Fruit fly (Drosophila melanogaster) whole organism, embryonic: ENCODE results near the gene lilli.

ENCODE experiments used
- Awh ChIP-seq: fragments of 200-800 bp; sonication (Bioruptor generic); IDR thresholded peaks from 2 replicates; pipeline ENCODE4, ENCODE4 v1.3.6; 2022; ENCODE audit warnings: missing biosample characterization, missing genetic modification characterization
- B-H2 ChIP-seq: fragments of 200-800 bp; sonication (Bioruptor generic); optimal IDR thresholded peaks from 2 replicates; lab custom pipeline; 2018; ENCODE audit warnings: missing biosample characterization, mild to moderate bottlenecking, missing genetic modification characterization
- Bteb2 ChIP-seq: fragments of 200-800 bp; sonication (Bioruptor generic); optimal IDR thresholded peaks from 2 replicates; lab custom pipeline; 2016; ENCODE audit warnings: missing biosample characterization, missing genetic modification characterization
- C15 ChIP-seq: fragments of 200-800 bp; sonication (Bioruptor generic); IDR thresholded peaks from 3 replicates; pipeline ENCODE4 v1.3.6; 2022; ENCODE audit warnings: missing biosample characterization, missing genetic modification characterization
- CG10267 ChIP-seq: fragments of 200-800 bp; sonication (Bioruptor generic); optimal IDR thresholded peaks from 2 replicates; lab custom pipeline; 2018; ENCODE audit warnings: missing biosample characterization, mild to moderate bottlenecking, missing genetic modification characterization, moderate library complexity
- CG10654 ChIP-seq: fragments of 200-800 bp; sonication (Bioruptor generic); optimal IDR thresholded peaks from 2 replicates; lab custom pipeline; 2016; ENCODE audit warnings: missing biosample characterization, missing genetic modification characterization
- CG11085 ChIP-seq: fragments of 200-800 bp; sonication (Bioruptor generic); IDR thresholded peaks from 2 replicates; pipeline ENCODE4 v1.3.6; 2022; ENCODE audit warnings: missing biosample characterization, missing genetic modification characterization
- CG14667 ChIP-seq: fragments of 200-800 bp; sonication (Bioruptor generic); IDR thresholded peaks from 2 replicates; pipeline ENCODE4 v1.3.6; 2022; ENCODE audit warnings: missing biosample characterization, missing genetic modification characterization
- CG14710 ChIP-seq: fragments of 200-800 bp; sonication (Bioruptor generic); optimal IDR thresholded peaks from 3 replicates; lab custom pipeline; 2019; ENCODE audit warnings: missing biosample characterization, mild to moderate bottlenecking, missing genetic modification characterization, moderate library complexity
- CG14860 ChIP-seq: fragments of 200-800 bp; sonication (Bioruptor generic); IDR thresholded peaks from 3 replicates; pipeline ENCODE4 v1.3.6; 2022; ENCODE audit warnings: missing biosample characterization, missing genetic modification characterization; ENCODE audit not compliant: partially characterized antibody
- CG1603 ChIP-seq: fragments of 200-800 bp; sonication (Bioruptor generic); optimal IDR thresholded peaks from 2 replicates; lab custom pipeline; 2019; ENCODE audit warnings: missing biosample characterization, mild to moderate bottlenecking, missing genetic modification characterization, moderate library complexity
- CG1647 ChIP-seq: fragments of 200-800 bp; sonication (Bioruptor generic); optimal IDR thresholded peaks from 3 replicates; lab custom pipeline; 2016; ENCODE audit warnings: missing biosample characterization, missing genetic modification characterization
- CG1792 ChIP-seq: fragments of 200-800 bp; sonication (Bioruptor generic); optimal IDR thresholded peaks from 2 replicates; lab custom pipeline; 2016; ENCODE audit warnings: missing biosample characterization, missing genetic modification characterization
- CG18476 ChIP-seq: fragments of 200-800 bp; sonication (Bioruptor generic); optimal IDR thresholded peaks from 2 replicates; lab custom pipeline; 2016; ENCODE audit warnings: missing biosample characterization, mild to moderate bottlenecking, missing genetic modification characterization
- CG3838 ChIP-seq: fragments of 200-800 bp; sonication (Bioruptor generic); optimal IDR thresholded peaks from 3 replicates; lab custom pipeline; 2016; ENCODE audit warnings: missing biosample characterization, missing genetic modification characterization
- CG3995 ChIP-seq: fragments of 200-800 bp; sonication (Bioruptor generic); optimal IDR thresholded peaks from 3 replicates; lab custom pipeline; 2016; ENCODE audit warnings: missing biosample characterization, missing genetic modification characterization
- CG4404 ChIP-seq: fragments of 200-800 bp; sonication (Bioruptor generic); IDR thresholded peaks from 2 replicates; pipeline ENCODE4 v1.3.6; 2022; ENCODE audit warnings: missing biosample characterization, missing genetic modification characterization
- CG4707 ChIP-seq: fragments of 200-800 bp; sonication (Bioruptor generic); optimal IDR thresholded peaks from 2 replicates; lab custom pipeline; 2018; ENCODE audit warnings: missing biosample characterization, mild to moderate bottlenecking, missing genetic modification characterization, moderate library complexity
- CG4730 ChIP-seq: fragments of 200-800 bp; sonication (Bioruptor generic); IDR thresholded peaks from 2 replicates; pipeline ENCODE4 v1.3.6; 2022; ENCODE audit warnings: missing biosample characterization, missing genetic modification characterization
- CG7271 ChIP-seq: fragments of 200-800 bp; sonication (Bioruptor generic); optimal IDR thresholded peaks from 2 replicates; lab custom pipeline; 2018; ENCODE audit warnings: missing biosample characterization, mild to moderate bottlenecking, missing genetic modification characterization, moderate library complexity
- CG7556 ChIP-seq: fragments of 200-800 bp; sonication (Bioruptor generic); optimal IDR thresholded peaks from 2 replicates; lab custom pipeline; 2017; ENCODE audit warnings: missing biosample characterization, mild to moderate bottlenecking, missing genetic modification characterization
- CG9817 ChIP-seq: fragments of 200-800 bp; sonication (Bioruptor generic); optimal IDR thresholded peaks from 2 replicates; lab custom pipeline; 2018; ENCODE audit warnings: missing biosample characterization, mild to moderate bottlenecking, missing genetic modification characterization, moderate library complexity
- Eip74EF ChIP-seq, 2 experiments: fragments of 200-800 bp in 1 of 2; fragments of >200 bp in 1 of 2; sonication (Bioruptor generic) in 1 of 2; optimal IDR thresholded peaks; 2 replicates each; lab custom pipeline; 2017 to 2019; ENCODE audit warnings: missing biosample characterization in 2 of 2, missing genetic modification characterization in 2 of 2, mild to moderate bottlenecking in 1 of 2, moderate library complexity in 1 of 2
- Fer3 ChIP-seq: fragments of 200-800 bp; sonication (Bioruptor generic); optimal IDR thresholded peaks from 2 replicates; lab custom pipeline; 2018; ENCODE audit warnings: missing biosample characterization, mild to moderate bottlenecking, missing genetic modification characterization, moderate library complexity
- HHEX ChIP-seq: fragments of 200-800 bp; sonication (Bioruptor generic); optimal IDR thresholded peaks from 3 replicates; lab custom pipeline; 2017; ENCODE audit warnings: missing biosample characterization, mild to moderate bottlenecking, missing genetic modification characterization, missing genetic modification reagents
- Kr ChIP-seq: fragments of 200-800 bp; sonication (Bioruptor generic); optimal IDR thresholded peaks from 2 replicates; lab custom pipeline; 2017; ENCODE audit warnings: missing biosample characterization, mild to moderate bottlenecking, missing genetic modification characterization
- MBD-R2 ChIP-seq: fragments of 200-800 bp; sonication (Bioruptor generic); IDR thresholded peaks from 2 replicates; pipeline ENCODE4 v1.3.6; 2022; ENCODE audit warnings: missing biosample characterization, missing genetic modification characterization
- Mrtf ChIP-seq: fragments of 200-800 bp; sonication (Bioruptor generic); IDR thresholded peaks from 3 replicates; pipeline ENCODE4 v1.3.6; 2022; ENCODE audit warnings: missing biosample characterization, missing genetic modification characterization
- Myb ChIP-seq: fragments of 200-800 bp; sonication (Bioruptor generic); optimal IDR thresholded peaks from 2 replicates; lab custom pipeline; 2016; ENCODE audit warnings: missing biosample characterization, missing genetic modification characterization
- NFAT ChIP-seq: fragments of 200-800 bp; sonication (Bioruptor generic); IDR thresholded peaks from 2 replicates; pipeline ENCODE4 v1.3.6; 2022; ENCODE audit warnings: missing biosample characterization, missing genetic modification characterization
- Stat92E ChIP-seq, 3 experiments: fragments of >200 bp in 2 of 3; fragments of 200-800 bp in 1 of 3; sonication (Bioruptor generic) in 1 of 3; optimal IDR thresholded peaks; 2 replicates each; lab custom pipeline; 2017 to 2019; ENCODE audit warnings: missing biosample characterization in 3 of 3, missing genetic modification characterization in 3 of 3, mild to moderate bottlenecking in 1 of 3, moderate library complexity in 1 of 3
- Trl ChIP-seq, 3 experiments: fragments of >200 bp in 2 of 3; fragments of 200-800 bp in 1 of 3; sonication (Bioruptor generic) in 1 of 3; optimal IDR thresholded peaks; 2 replicates in 1 of 3; 3 replicates in 2 of 3; lab custom pipeline; 2016 to 2017; ENCODE audit warnings: missing biosample characterization in 1 of 3, missing genetic modification characterization in 1 of 3
- Vsx1 ChIP-seq: fragments of 200-800 bp; sonication (Bioruptor generic); optimal IDR thresholded peaks from 2 replicates; lab custom pipeline; 2017; ENCODE audit warnings: missing biosample characterization, mild to moderate bottlenecking, missing genetic modification characterization, missing genetic modification reagents
- ac ChIP-seq: fragments of 200-800 bp; sonication (Bioruptor generic); optimal IDR thresholded peaks from 3 replicates; lab custom pipeline; 2017; ENCODE audit warnings: missing biosample characterization, mild to moderate bottlenecking, missing genetic modification characterization
- ase ChIP-seq: fragments of 200-800 bp; sonication (Bioruptor generic); IDR thresholded peaks from 3 replicates; pipeline ENCODE4 v1.3.6; 2022; ENCODE audit warnings: missing biosample characterization, missing genetic modification characterization
- corto ChIP-seq: fragments of 200-800 bp; sonication (Bioruptor generic); optimal IDR thresholded peaks from 2 replicates; lab custom pipeline; 2016; ENCODE audit warnings: missing biosample characterization, mild to moderate bottlenecking, missing genetic modification characterization, moderate library complexity
- grn ChIP-seq: fragments of 200-800 bp; sonication (Bioruptor generic); optimal IDR thresholded peaks from 3 replicates; lab custom pipeline; 2017; ENCODE audit warnings: missing biosample characterization, missing genetic modification characterization
- gsb-n ChIP-seq: fragments of 200-800 bp; sonication (Bioruptor generic); optimal IDR thresholded peaks from 3 replicates; lab custom pipeline; 2018; ENCODE audit warnings: missing biosample characterization, mild to moderate bottlenecking, missing genetic modification characterization
- ham ChIP-seq: fragments of 200-800 bp; sonication (Bioruptor generic); IDR thresholded peaks from 2 replicates; pipeline ENCODE4 v1.3.6; 2022; ENCODE audit warnings: missing biosample characterization, missing genetic modification characterization
- lab ChIP-seq: fragments of 200-800 bp; sonication (Bioruptor generic); optimal IDR thresholded peaks from 3 replicates; lab custom pipeline; 2017; ENCODE audit warnings: missing biosample characterization, missing genetic modification characterization, mild to moderate bottlenecking, moderate library complexity, missing genetic modification reagents
- lmd ChIP-seq: fragments of 200-800 bp; sonication (Bioruptor generic); IDR thresholded peaks from 2 replicates; pipeline ENCODE4 v1.3.6; 2022; ENCODE audit warnings: missing biosample characterization, missing genetic modification characterization
- mam ChIP-seq: fragments of 200-800 bp; sonication (Bioruptor generic); optimal IDR thresholded peaks from 3 replicates; lab custom pipeline; 2016; ENCODE audit warnings: missing biosample characterization, missing genetic modification characterization
- psq ChIP-seq: fragments of 200-800 bp; sonication (Bioruptor generic); optimal IDR thresholded peaks from 2 replicates; lab custom pipeline; 2017; ENCODE audit warnings: missing biosample characterization, missing genetic modification characterization
- repo ChIP-seq: fragments of 200-800 bp; sonication (Bioruptor generic); optimal IDR thresholded peaks from 2 replicates; lab custom pipeline; 2016; ENCODE audit warnings: missing biosample characterization, missing genetic modification characterization
- run ChIP-seq: fragments of 200-800 bp; sonication (Bioruptor generic); optimal IDR thresholded peaks from 3 replicates; lab custom pipeline; 2018; ENCODE audit warnings: missing biosample characterization, mild to moderate bottlenecking, missing genetic modification characterization
- schlank ChIP-seq: fragments of 200-800 bp; sonication (Bioruptor generic); optimal IDR thresholded peaks from 2 replicates; lab custom pipeline; 2018; ENCODE audit warnings: missing biosample characterization, mild to moderate bottlenecking, missing genetic modification characterization
- sens ChIP-seq: fragments of 200-800 bp; sonication (Bioruptor generic); peaks from one replicate; lab custom pipeline; 2016; ENCODE audit warnings: missing biosample characterization, missing genetic modification characterization
- sima ChIP-seq: fragments of 200-800 bp; sonication (Bioruptor generic); optimal IDR thresholded peaks from 2 replicates; lab custom pipeline; 2016; ENCODE audit warnings: missing biosample characterization, missing genetic modification characterization
- stwl ChIP-seq: fragments of 200-800 bp; sonication (Bioruptor generic); optimal IDR thresholded peaks from 3 replicates; lab custom pipeline; 2018; ENCODE audit warnings: missing biosample characterization, mild to moderate bottlenecking, missing genetic modification characterization, moderate library complexity
- toy ChIP-seq: fragments of 200-800 bp; sonication (Bioruptor generic); IDR thresholded peaks from 2 replicates; pipeline ENCODE4 v1.3.6; 2022; ENCODE audit warnings: missing biosample characterization, missing genetic modification characterization
- zen ChIP-seq: fragments of 200-800 bp; sonication (Bioruptor generic); optimal IDR thresholded peaks from 3 replicates; lab custom pipeline; 2018; ENCODE audit warnings: missing biosample characterization, mild to moderate bottlenecking, missing genetic modification characterization, moderate library complexity

The lilli gene

dm6 chr2L:2906122-2906521 lies 20.4 kb downstream of the lilli start (continued):
- TF ChIP-seq C15 (GFP tag; lab: Robert Waterston, UW) (no peak), lmd (GFP tag; lab: Robert Waterston, UW) (no peak), psq (GFP tag; lab: Kevin White, UChicago) (no peak), CG3838 (GFP tag; lab: Kevin White, UChicago) (no peak), CG14667 (GFP tag; lab: Robert Waterston, UW) (no peak), CG11085 (GFP tag; lab: Robert Waterston, UW) (no peak), CG4707 (peak; percentile 11), NFAT (no peak), CG1792 (peak; percentile 1), sima (GFP tag; lab: Kevin White, UChicago) (no peak), CG1603 (tag; lab: Kevin White, UChicago) (peak; percentile 7), Trl (optimal IDR thresholded peaks at IDR 0.05; lab: Kevin White, UChicago) (no peak), Trl (GFP tag; optimal IDR thresholded peaks at IDR 0.05; lab: Kevin White, UChicago) (peak; percentile 35), CG4404 (GFP tag; lab: Robert Waterston, UW) (no peak), Fer3 (no peak), CG7271 (tag; lab: Kevin White, UChicago) (no peak), Eip74EF (GFP tag; optimal IDR thresholded peaks at IDR 0.05; lab: Kevin White, UChicago) (no peak), MBD-R2 (no peak), ham (GFP tag; lab: Robert Waterston, UW) (no peak), gsb-n (tag; lab: Kevin White, UChicago) (no peak), schlank (tag; lab: Kevin White, UChicago) (no peak), CG7556 (GFP tag; lab: Kevin White, UChicago) (no peak), run (tag; lab: Kevin White, UChicago) (peak; percentile 21), stwl (no peak), zen (no peak), Kr (no peak), CG3995 (GFP tag; lab: Kevin White, UChicago) (no peak), corto (GFP tag; lab: Kevin White, UChicago) (no peak), ac (GFP tag; lab: Kevin White, UChicago) (peak; percentile 10), Mrtf (no peak), Vsx1 (GFP tag; lab: Kevin White, UChicago) (no peak), Stat92E (GFP tag; optimal IDR thresholded peaks at IDR 0.05; lab: Kevin White, UChicago) (no peak), CG10267 (no peak), grn (GFP tag; lab: Kevin White, UChicago) (peak; percentile 66), CG14710 (tag; lab: Kevin White, UChicago) (peak; percentile 29), toy (GFP tag; lab: Robert Waterston, UW) (no peak), CG1647 (GFP tag; lab: Kevin White, UChicago) (no peak), ase (GFP tag; lab: Robert Waterston, UW) (no peak), B-H2 (GFP tag; lab: Kevin White, UChicago) (no peak), CG14860 (GFP tag; lab: Robert Waterston, UW) (no peak), CG9817 (no peak), CG4730 (GFP tag; lab: Robert Waterston, UW) (no peak), lab (peak; percentile 52), mam (GFP tag; lab: Kevin White, UChicago) (no peak), CG10654 (GFP tag; lab: Kevin White, UChicago) (no peak), Bteb2 (GFP tag; lab: Kevin White, UChicago) (no peak), Myb (GFP tag; lab: Kevin White, UChicago) (no peak), Awh (GFP tag; lab: Robert Waterston, UW) (no peak), CG18476 (GFP tag; lab: Kevin White, UChicago) (no peak), HHEX (peak; percentile 24), sens (GFP tag; lab: Kevin White, UChicago) (peak; percentile 68), repo (GFP tag; lab: Kevin White, UChicago) (no peak)
